Worm (Caenorhabditis elegans) whole organism, young adult: ENCODE data around the gene aat-1.

Source experiments
- F23B12.7 ChIP-seq: sonication (generic microtip); optimal IDR thresholded peaks from 2 replicates; lab custom pipeline; 2017; ENCODE audit warnings: missing genetic modification characterization, mild to moderate bottlenecking, missing compliant biosample characterization, antibody characterized with exemption, moderate library complexity; ENCODE audit not compliant: insufficient read depth
- F57C9.4 ChIP-seq: sonication (generic microtip); optimal IDR thresholded peaks from 2 replicates; lab custom pipeline; 2017; ENCODE audit warnings: mild to moderate bottlenecking, missing genetic modification characterization, missing compliant biosample characterization
- Y79H2A.3 ChIP-seq: fragments of 200-800 bp; sonication (Bioruptor generic); conservative IDR thresholded peaks from 2 replicates; pipeline ENCODE4 v1.3.6; 2022; ENCODE audit warnings: missing genetic modification reagents, missing genetic modification characterization, missing compliant biosample characterization
- ets-4 ChIP-seq: fragments of 200-800 bp; sonication (Bioruptor generic); optimal IDR thresholded peaks from 2 replicates; lab custom pipeline; 2018; ENCODE audit warnings: mild to moderate bottlenecking, missing genetic modification characterization, missing compliant biosample characterization
- hlh-26 ChIP-seq: fragments of 200-800 bp; sonication (Bioruptor generic); conservative IDR thresholded peaks from 2 replicates; pipeline ENCODE4 v1.3.6; 2022; ENCODE audit warnings: missing genetic modification reagents, missing genetic modification characterization, missing compliant biosample characterization
- lin-26 ChIP-seq: fragments of 200-800 bp; sonication (Bioruptor generic); IDR thresholded peaks from 2 replicates; pipeline ENCODE4 v1.3.6; 2022; ENCODE audit warnings: missing genetic modification reagents, missing genetic modification characterization, missing compliant biosample characterization
- lin-54 ChIP-seq: fragments of 200-800 bp; sonication (Bioruptor generic); optimal IDR thresholded peaks from 2 replicates; lab custom pipeline; 2018; ENCODE audit warnings: mild to moderate bottlenecking, missing genetic modification characterization, missing compliant biosample characterization
- pha-4 ChIP-seq: fragments of 150-350 bp; sonication (generic microtip); optimal IDR thresholded peaks from 2 replicates; lab custom pipeline; 2014; ENCODE audit warnings: missing biosample characterization, missing genetic modification reagents, missing genetic modification characterization
- tbx-9 ChIP-seq: sonication (generic microtip); optimal IDR thresholded peaks from 2 replicates; lab custom pipeline; 2016; ENCODE audit warnings: borderline replicate concordance, missing genetic modification characterization, inconsistent platforms, missing compliant biosample characterization
- unc-62 ChIP-seq: fragments of 150-350 bp; optimal IDR thresholded peaks from 2 replicates; lab custom pipeline; 2014; ENCODE audit warnings: missing biosample characterization, missing genetic modification reagents, missing genetic modification characterization

ce11 chrIV:9592413-9592812 is 9.1 kb downstream of the aat-1 start, which contains the start of gene pei-1:
- TF ChIP-seq tbx-9 (tag; lab: Kevin White, UChicago) (no peak), Y79H2A.3 (no peak), pha-4 (tag; lab: Kevin White, UChicago) (no peak), hlh-26 (GFP tag; lab: Robert Waterston, UW) (no peak), lin-54 (GFP tag; lab: Kevin White, UChicago) (no peak), F57C9.4 (tag; lab: Kevin White, UChicago) (no peak), lin-26 (no peak), F23B12.7 (no peak), ets-4 (GFP tag; lab: Kevin White, UChicago) (no peak), unc-62 (GFP tag; lab: Kevin White, UChicago) (no peak)
